Worm (Caenorhabditis elegans) whole organism, L1 larva: Measurements from ENCODE around the gene aco-1.
A peak's percentile ranks its signal among the peaks of the same experiment; 100 is the strongest.

ENCODE experiments used
- C04F5.9 ChIP-seq: sonication (generic microtip); optimal IDR thresholded peaks from 2 replicates; lab custom pipeline; 2016; ENCODE audit warnings: missing genetic modification characterization, missing compliant biosample characterization
- C34B4.2 ChIP-seq: sonication (generic microtip); optimal IDR thresholded peaks from 2 replicates; lab custom pipeline; 2017; ENCODE audit warnings: mild to moderate bottlenecking, missing genetic modification characterization, missing compliant biosample characterization
- F16B12.6 ChIP-seq: fragments of 150-350 bp; optimal IDR thresholded peaks from 2 replicates; lab custom pipeline; 2014; ENCODE audit warnings: missing biosample characterization, missing genetic modification characterization
- Y116A8C.19 ChIP-seq: sonication (generic microtip); optimal IDR thresholded peaks from 2 replicates; lab custom pipeline; 2016; ENCODE audit warnings: missing compliant biosample characterization, missing genetic modification characterization, borderline replicate concordance
- alr-1 ChIP-seq: fragments of 200-800 bp; sonication (Bioruptor generic); optimal IDR thresholded peaks from 2 replicates; lab custom pipeline; 2018; ENCODE audit warnings: borderline replicate concordance, mild to moderate bottlenecking, missing genetic modification characterization, missing compliant biosample characterization
- ama-1 ChIP-seq: fragments of 150-350 bp; optimal IDR thresholded peaks from 2 replicates; lab custom pipeline; 2014
- blmp-1 ChIP-seq: fragments of 150-350 bp; optimal IDR thresholded peaks from 2 replicates; lab custom pipeline; 2014; ENCODE audit warnings: missing biosample characterization, missing genetic modification characterization
- ceh-82 ChIP-seq, 3 experiments: fragments of 150-350 bp in 1 of 3; sonication (generic microtip) in 2 of 3; optimal IDR thresholded peaks; 2 replicates each; lab custom pipeline; 2014 to 2017; ENCODE audit warnings: missing biosample characterization in 3 of 3, missing genetic modification characterization in 3 of 3
- ceh-90 ChIP-seq: sonication (generic microtip); optimal IDR thresholded peaks from 2 replicates; lab custom pipeline; 2016; ENCODE audit warnings: missing genetic modification characterization, missing compliant biosample characterization
- dpl-1 ChIP-seq, 3 experiments: fragments of 150-350 bp in 2 of 3; sonication (generic microtip) in 1 of 3; optimal IDR thresholded peaks; 2 replicates each; lab custom pipeline; 2014 to 2017; ENCODE audit warnings: missing biosample characterization in 3 of 3, missing genetic modification characterization in 3 of 3, missing genetic modification reagents in 3 of 3
- efl-1 ChIP-seq, 4 experiments: fragments of 150-350 bp; optimal IDR thresholded peaks in 3 of 4; peaks in 1 of 4; 1 replicate in 1 of 4; 2 replicates in 3 of 4; lab custom pipeline; 2014; ENCODE audit warnings: missing biosample characterization in 2 of 4, missing genetic modification characterization in 2 of 4, missing genetic modification reagents in 2 of 4
- egl-13 ChIP-seq: sonication (generic microtip); optimal IDR thresholded peaks from 2 replicates; lab custom pipeline; 2016; ENCODE audit warnings: missing genotype, missing genetic modification reagents, missing genetic modification characterization, missing compliant biosample characterization
- elt-2 ChIP-seq: sonication (generic microtip); optimal IDR thresholded peaks from 2 replicates; lab custom pipeline; 2016; ENCODE audit warnings: missing genetic modification characterization, mild to moderate bottlenecking, inconsistent platforms, missing compliant biosample characterization, missing genetic modification reagents
- elt-3 ChIP-seq, 6 experiments: fragments of 150-350 bp in 1 of 6; sonication (generic microtip); optimal IDR thresholded peaks; 2 replicates each; lab custom pipeline; 2017 to 2018; ENCODE audit warnings: missing biosample characterization in 6 of 6, missing genetic modification characterization in 6 of 6, inconsistent platforms in 1 of 6
- irx-1 ChIP-seq: sonication (generic microtip); optimal IDR thresholded peaks from 2 replicates; lab custom pipeline; 2016; ENCODE audit warnings: missing genetic modification characterization, missing compliant biosample characterization
- lin-14 ChIP-seq: fragments of 200-800 bp; sonication (Bioruptor generic); optimal IDR thresholded peaks from 2 replicates; lab custom pipeline; 2018; ENCODE audit warnings: mild to moderate bottlenecking, missing genetic modification characterization, moderate library complexity, missing compliant biosample characterization
- lin-15B ChIP-seq: fragments of 150-350 bp; sonication (generic microtip); optimal IDR thresholded peaks from 3 replicates; lab custom pipeline; 2014; ENCODE audit warnings: missing biosample characterization, missing genetic modification characterization
- lin-39 ChIP-seq: fragments of 150-350 bp; optimal IDR thresholded peaks from 2 replicates; lab custom pipeline; 2014; ENCODE audit warnings: missing biosample characterization, missing genetic modification reagents, missing genetic modification characterization
- lir-3 ChIP-seq: sonication (generic microtip); optimal IDR thresholded peaks from 2 replicates; lab custom pipeline; 2016; ENCODE audit warnings: mild to moderate bottlenecking, missing genetic modification characterization, moderate library complexity, missing compliant biosample characterization; ENCODE audit not compliant: poor library complexity
- lsy-2 ChIP-seq, 2 experiments: fragments of 150-350 bp; optimal IDR thresholded peaks; 2 replicates each; lab custom pipeline; 2014; ENCODE audit warnings: missing biosample characterization in 2 of 2, missing genetic modification characterization in 2 of 2
- mef-2 ChIP-seq: fragments of 150-350 bp; optimal IDR thresholded peaks from 2 replicates; lab custom pipeline; 2014; ENCODE audit warnings: missing biosample characterization, missing genetic modification characterization
- nhr-20 ChIP-seq: sonication (generic microtip); optimal IDR thresholded peaks from 2 replicates; lab custom pipeline; 2016; ENCODE audit warnings: mild to moderate bottlenecking, missing genetic modification characterization, missing compliant biosample characterization
- nhr-90 ChIP-seq: sonication (generic microtip); optimal IDR thresholded peaks from 2 replicates; lab custom pipeline; 2016; ENCODE audit warnings: mild to moderate bottlenecking, missing genetic modification characterization, missing compliant biosample characterization; ENCODE audit not compliant: poor library complexity
- pax-3 ChIP-seq: fragments of 200-800 bp; sonication (Bioruptor generic); optimal IDR thresholded peaks from 2 replicates; lab custom pipeline; 2018; ENCODE audit warnings: mild to moderate bottlenecking, missing genetic modification characterization, moderate library complexity, missing compliant biosample characterization
- pqm-1 ChIP-seq: sonication (generic microtip); optimal IDR thresholded peaks from 3 replicates; lab custom pipeline; 2017; ENCODE audit warnings: missing biosample characterization, missing genetic modification characterization
- rnt-1 ChIP-seq: sonication (generic microtip); optimal IDR thresholded peaks from 2 replicates; lab custom pipeline; 2016; ENCODE audit warnings: mild to moderate bottlenecking, missing genetic modification characterization, moderate library complexity, missing compliant biosample characterization
- skn-1 ChIP-seq: fragments of 150-350 bp; optimal IDR thresholded peaks from 2 replicates; lab custom pipeline; 2014; ENCODE audit warnings: missing biosample characterization, missing genetic modification characterization
- snu-23 ChIP-seq: sonication (generic microtip); optimal IDR thresholded peaks from 2 replicates; lab custom pipeline; 2016; ENCODE audit warnings: missing genetic modification characterization, missing compliant biosample characterization
- sox-4 ChIP-seq: sonication (generic microtip); optimal IDR thresholded peaks from 2 replicates; lab custom pipeline; 2016; ENCODE audit warnings: missing genetic modification characterization, missing compliant biosample characterization
- ztf-11 ChIP-seq, 2 experiments: sonication (generic microtip); optimal IDR thresholded peaks; 2 replicates each; lab custom pipeline; 2016 to 2017; ENCODE audit warnings: missing genetic modification characterization in 2 of 2, missing biosample characterization in 1 of 2, missing compliant biosample characterization in 1 of 2
- ztf-4 ChIP-seq: fragments of 150-350 bp; optimal IDR thresholded peaks from 2 replicates; lab custom pipeline; 2014; ENCODE audit warnings: missing biosample characterization, missing genetic modification characterization

The aco-1 gene

ce11 chrX:11392924-11393323 is 53.2 kb downstream of the aco-1 start, which contains the start of gene prx-12:
Gene prx-12, plus strand, starts transcription at chrX:11393294.
- peak; percentile 6 for TF ChIP-seq lin-14 (GFP tag; lab: Kevin White, UChicago)
- TF ChIP-seq snu-23: no peak
- no peak for TF ChIP-seq lsy-2 (tag; optimal IDR thresholded peaks at IDR 0.05; lab: Kevin White, UChicago)
- TF ChIP-seq nhr-20 (tag; lab: Kevin White, UChicago): peak; percentile 45
- no peak for TF ChIP-seq pqm-1 (tag; lab: Kevin White, UChicago)
- TF ChIP-seq elt-3 (tag; optimal IDR thresholded peaks at IDR 0.05; lab: Kevin White, UChicago): peak in 3 of 6 experiments; percentile 39 to 83 (median 43)
- TF ChIP-seq mef-2 (tag; lab: Kevin White, UChicago): no peak
- TF ChIP-seq alr-1: no peak
- no peak for TF ChIP-seq lir-3 (tag; lab: Kevin White, UChicago)
- no peak for TF ChIP-seq dpl-1 (GFP tag; optimal IDR thresholded peaks at IDR 0.05; lab: Kevin White, UChicago)
- TF ChIP-seq blmp-1 (tag; lab: Kevin White, UChicago): peak; percentile 25
- no peak for TF ChIP-seq pax-3 (tag; lab: Kevin White, UChicago)
- no peak for TF ChIP-seq Y116A8C.19 (tag; lab: Kevin White, UChicago)
- no peak for TF ChIP-seq ceh-90 (tag; lab: Kevin White, UChicago)
- peak; percentile 35 for TF ChIP-seq elt-2 (tag; lab: Kevin White, UChicago)
- no peak for TF ChIP-seq C34B4.2
- TF ChIP-seq irx-1 (tag; lab: Kevin White, UChicago): no peak
- no peak for TF ChIP-seq C04F5.9 (tag; lab: Kevin White, UChicago)
- TF ChIP-seq efl-1 (optimal IDR thresholded peaks at IDR 0.05; lab: Kevin White, UChicago): no peak
- no peak for TF ChIP-seq efl-1 (GFP tag; optimal IDR thresholded peaks at IDR 0.05 in 1 of 2; lab: Kevin White, UChicago)
- TF ChIP-seq skn-1 (tag; lab: Kevin White, UChicago): no peak
- no peak for TF ChIP-seq sox-4 (tag; lab: Kevin White, UChicago)
- no peak for TF ChIP-seq ceh-82 (tag; optimal IDR thresholded peaks at IDR 0.05; lab: Kevin White, UChicago)
- TF ChIP-seq egl-13: no peak
- TF ChIP-seq ztf-11 (tag; optimal IDR thresholded peaks at IDR 0.05; lab: Kevin White, UChicago): no peak
- no peak for TF ChIP-seq nhr-90 (tag; lab: Kevin White, UChicago)
- TF ChIP-seq lin-39 (tag; lab: Kevin White, UChicago): no peak
- TF ChIP-seq lin-15B (tag; lab: Kevin White, UChicago): no peak
- TF ChIP-seq rnt-1 (tag; lab: Kevin White, UChicago): no peak
- TF ChIP-seq F16B12.6 (tag; lab: Kevin White, UChicago): no peak
- no peak for TF ChIP-seq ztf-4 (tag; lab: Kevin White, UChicago)
- no peak for TF ChIP-seq ama-1 (lab: Kevin White, UChicago)
